Fruit fly (Drosophila melanogaster) whole organism: ENCODE results near the gene Pvr.

Experiments
- CG8478 ChIP-seq: fragments of >200 bp; optimal IDR thresholded peaks from 2 replicates; lab custom pipeline; 2018; ENCODE audit warnings: inconsistent platforms
- Dll ChIP-seq: fragments of >200 bp; optimal IDR thresholded peaks from 2 replicates; lab custom pipeline; 2017
- pan ChIP-seq: fragments of >200 bp; optimal IDR thresholded peaks from 2 replicates; lab custom pipeline; 2017
- psq ChIP-seq: fragments of >200 bp; optimal IDR thresholded peaks from 2 replicates; lab custom pipeline; 2017

- TF ChIP-seq pan (lab: Kevin White, UChicago), result no peak
- no peak for TF ChIP-seq Dll
- no peak for TF ChIP-seq psq
- TF ChIP-seq CG8478 (lab: Kevin White, UChicago), result no peak
These were observed 37.1 kb downstream of the Pvr start for dm6 chr2L:8202569-8202968.
